Worm (Caenorhabditis elegans) whole organism, L2 larva: ENCODE measurements around the gene T09B9.3.
"Not testable (repeated sequence)": the region's sequence is repeated elsewhere in the genome, so short reads cannot be mapped to it uniquely, and the experiment has no call there.

Experiments
- C34F6.9 ChIP-seq: fragments of 150-350 bp; optimal IDR thresholded peaks from 2 replicates; lab custom pipeline; 2014; ENCODE audit warnings: missing biosample characterization, missing genetic modification characterization
- F13H6.1 ChIP-seq: sonication (generic microtip); optimal IDR thresholded peaks from 2 replicates; lab custom pipeline; 2016; ENCODE audit warnings: missing genetic modification characterization, missing compliant biosample characterization
- R02D3.7 ChIP-seq: fragments of 150-350 bp; optimal IDR thresholded peaks from 2 replicates; lab custom pipeline; 2014; ENCODE audit warnings: missing biosample characterization, missing genetic modification characterization
- Y55F3AM.14 ChIP-seq: fragments of 200-800 bp; sonication (Bioruptor generic); optimal IDR thresholded peaks from 2 replicates; lab custom pipeline; 2018; ENCODE audit warnings: mild to moderate bottlenecking, missing genetic modification characterization, missing compliant biosample characterization
- alr-1 ChIP-seq: fragments of 150-350 bp; optimal IDR thresholded peaks from 2 replicates; lab custom pipeline; 2014; ENCODE audit warnings: missing biosample characterization, missing genetic modification characterization
- ama-1 ChIP-seq: fragments of 150-350 bp; optimal IDR thresholded peaks from 2 replicates; lab custom pipeline; 2018; ENCODE audit warnings: inconsistent platforms
- blmp-1 ChIP-seq: sonication (generic microtip); optimal IDR thresholded peaks from 2 replicates; lab custom pipeline; 2017; ENCODE audit warnings: missing genetic modification characterization, mild to moderate bottlenecking, missing compliant biosample characterization, antibody characterized with exemption, moderate library complexity; ENCODE audit not compliant: insufficient read depth
- ceh-82 ChIP-seq: fragments of 150-350 bp; optimal IDR thresholded peaks from 2 replicates; lab custom pipeline; 2014; ENCODE audit warnings: missing biosample characterization, missing genetic modification characterization
- crh-2 ChIP-seq: sonication (generic microtip); optimal IDR thresholded peaks from 2 replicates; lab custom pipeline; 2017; ENCODE audit warnings: missing biosample characterization, missing genetic modification characterization
- dmd-4 ChIP-seq: sonication (generic microtip); optimal IDR thresholded peaks from 2 replicates; lab custom pipeline; 2017; ENCODE audit warnings: missing biosample characterization, missing genetic modification characterization
- egl-27 ChIP-seq: sonication (generic microtip); optimal IDR thresholded peaks from 3 replicates; lab custom pipeline; 2017; ENCODE audit warnings: missing biosample characterization, missing genetic modification reagents, missing genetic modification characterization
- elt-1 ChIP-seq: fragments of 150-350 bp; optimal IDR thresholded peaks from 2 replicates; lab custom pipeline; 2014; ENCODE audit warnings: missing biosample characterization, missing genetic modification characterization
- elt-3 ChIP-seq: sonication (generic microtip); optimal IDR thresholded peaks from 2 replicates; lab custom pipeline; 2017; ENCODE audit warnings: missing biosample characterization, missing genetic modification characterization
- fos-1 ChIP-seq: fragments of 150-350 bp; optimal IDR thresholded peaks from 2 replicates; lab custom pipeline; 2014; ENCODE audit warnings: missing biosample characterization, missing genetic modification characterization
- lin-11 ChIP-seq: fragments of 150-350 bp; sonication (generic microtip); optimal IDR thresholded peaks from 2 replicates; lab custom pipeline; 2014; ENCODE audit warnings: missing biosample characterization, missing genetic modification characterization, inconsistent platforms, mixed read lengths
- lin-39 ChIP-seq: fragments of 150-350 bp; optimal IDR thresholded peaks from 2 replicates; lab custom pipeline; 2014; ENCODE audit warnings: missing biosample characterization, missing genetic modification reagents, missing genetic modification characterization
- lsy-2 ChIP-seq, 2 experiments: fragments of 150-350 bp in 1 of 2; sonication (generic microtip) in 1 of 2; optimal IDR thresholded peaks; 2 replicates each; lab custom pipeline; 2014 to 2017; ENCODE audit warnings: missing biosample characterization in 2 of 2, missing genetic modification characterization in 2 of 2
- mab-5 ChIP-seq: fragments of 150-350 bp; optimal IDR thresholded peaks from 2 replicates; lab custom pipeline; 2014; ENCODE audit warnings: missing biosample characterization, missing genetic modification characterization
- mbf-1 ChIP-seq: sonication (generic microtip); optimal IDR thresholded peaks from 2 replicates; lab custom pipeline; 2017; ENCODE audit warnings: missing biosample characterization, missing genetic modification characterization
- mdl-1 ChIP-seq, 2 experiments: fragments of 150-350 bp in 1 of 2; sonication (generic microtip) in 1 of 2; optimal IDR thresholded peaks; 2 replicates each; lab custom pipeline; 2017; ENCODE audit warnings: missing biosample characterization in 2 of 2, missing genetic modification characterization in 2 of 2
- nhr-10 ChIP-seq: sonication (generic microtip); optimal IDR thresholded peaks from 2 replicates; lab custom pipeline; 2017; ENCODE audit warnings: missing biosample characterization, missing genetic modification characterization
- nhr-11 ChIP-seq: fragments of 150-350 bp; optimal IDR thresholded peaks from 2 replicates; lab custom pipeline; 2014; ENCODE audit warnings: missing biosample characterization, missing genetic modification characterization
- nhr-129 ChIP-seq: fragments of 150-350 bp; optimal IDR thresholded peaks from 2 replicates; lab custom pipeline; 2014; ENCODE audit warnings: missing biosample characterization, missing genetic modification characterization
- nhr-21 ChIP-seq: fragments of 150-350 bp; optimal IDR thresholded peaks from 2 replicates; lab custom pipeline; 2014; ENCODE audit warnings: missing biosample characterization, missing genetic modification characterization
- nhr-23 ChIP-seq: fragments of 150-350 bp; optimal IDR thresholded peaks from 2 replicates; lab custom pipeline; 2014; ENCODE audit warnings: missing biosample characterization, missing genetic modification reagents, missing genetic modification characterization
- nhr-237 ChIP-seq: fragments of 150-350 bp; optimal IDR thresholded peaks from 2 replicates; lab custom pipeline; 2014; ENCODE audit warnings: missing biosample characterization, missing genetic modification characterization
- nhr-6 ChIP-seq: fragments of 150-350 bp; optimal IDR thresholded peaks from 2 replicates; lab custom pipeline; 2014; ENCODE audit warnings: missing biosample characterization, missing genetic modification characterization
- nhr-77 ChIP-seq: fragments of 150-350 bp; optimal IDR thresholded peaks from 2 replicates; lab custom pipeline; 2014; ENCODE audit warnings: missing biosample characterization, missing genetic modification characterization
- sem-4 ChIP-seq: fragments of 150-350 bp; optimal IDR thresholded peaks from 2 replicates; lab custom pipeline; 2014; ENCODE audit warnings: missing biosample characterization, missing genetic modification reagents, missing genetic modification characterization
- sma-3 ChIP-seq: sonication (generic microtip); optimal IDR thresholded peaks from 2 replicates; lab custom pipeline; 2016; ENCODE audit warnings: missing genetic modification reagents, missing genetic modification characterization, missing compliant biosample characterization
- sma-9 ChIP-seq, 2 experiments: fragments of 150-350 bp in 1 of 2; sonication (generic microtip) in 1 of 2; optimal IDR thresholded peaks; 2 replicates each; lab custom pipeline; 2014 to 2016; ENCODE audit warnings: missing genetic modification characterization in 2 of 2, mild to moderate bottlenecking in 1 of 2, missing biosample characterization in 1 of 2, missing compliant biosample characterization in 1 of 2, missing genetic modification reagents in 1 of 2, moderate library complexity in 1 of 2
- snpc-4 ChIP-seq: fragments of 150-350 bp; optimal IDR thresholded peaks from 2 replicates; lab custom pipeline; 2014; ENCODE audit warnings: missing biosample characterization, missing genetic modification characterization
- unc-39 ChIP-seq: fragments of 150-350 bp; optimal IDR thresholded peaks from 2 replicates; lab custom pipeline; 2014; ENCODE audit warnings: missing biosample characterization, missing genetic modification characterization
- unc-55 ChIP-seq: fragments of 150-350 bp; sonication (generic microtip); optimal IDR thresholded peaks from 3 replicates; lab custom pipeline; 2014; ENCODE audit warnings: missing biosample characterization, missing genetic modification reagents, missing genetic modification characterization
- zag-1 ChIP-seq: fragments of 150-350 bp; optimal IDR thresholded peaks from 2 replicates; lab custom pipeline; 2014; ENCODE audit warnings: missing biosample characterization, missing genetic modification characterization
- ztf-1 ChIP-seq: fragments of 200-800 bp; sonication (Bioruptor generic); conservative IDR thresholded peaks from 2 replicates; pipeline ENCODE4 v1.3.6; 2022; ENCODE audit warnings: missing genetic modification characterization, missing compliant biosample characterization
- ztf-11 ChIP-seq: sonication (generic microtip); optimal IDR thresholded peaks from 2 replicates; lab custom pipeline; 2017; ENCODE audit warnings: missing biosample characterization, missing genetic modification characterization
- ztf-4 ChIP-seq: fragments of 150-350 bp; optimal IDR thresholded peaks from 2 replicates; lab custom pipeline; 2014; ENCODE audit warnings: missing biosample characterization, missing genetic modification characterization

Gene T09B9.3

ce11 chrX:9756971-9757370 lies 4.2 kb downstream of the T09B9.3 start, which contains the start of gene T09B9.1:
Gene T09B9.1, plus strand, starts transcription at chrX:9757271.
- no peak for TF ChIP-seq nhr-77
- no peak for TF ChIP-seq lin-39
- no peak for TF ChIP-seq R02D3.7 (tag; lab: Kevin White, UChicago)
- no peak for TF ChIP-seq ztf-4
- TF ChIP-seq fos-1 (tag; lab: Kevin White, UChicago): no peak
- no peak for TF ChIP-seq nhr-23
- TF ChIP-seq snpc-4: no peak
- TF ChIP-seq nhr-129 (tag; lab: Kevin White, UChicago): no peak
- TF ChIP-seq ceh-82 (tag; lab: Kevin White, UChicago): no peak
- no peak for TF ChIP-seq unc-55 (GFP tag; lab: Kevin White, UChicago)

- TF ChIP-seq alr-1: no peak
- no peak for TF ChIP-seq sma-9 (GFP tag; optimal IDR thresholded peaks at IDR 0.05; lab: Kevin White, UChicago)
- no peak for TF ChIP-seq sma-9 (tag; optimal IDR thresholded peaks at IDR 0.05; lab: Kevin White, UChicago)
- no peak for TF ChIP-seq ama-1 (lab: Kevin White, UChicago)
- TF ChIP-seq nhr-10: no peak
Observed at ce11 chrX:9754537-9754936, 6.6 kb downstream of the T09B9.3 start.

ce11 chrX:9743513-9743914 lies 17.7 kb downstream of the T09B9.3 start:
- TF ChIP-seq F13H6.1 (tag; lab: Kevin White, UChicago): peak; percentile 90
- peak; percentile 24 for TF ChIP-seq ceh-82 (tag; lab: Kevin White, UChicago)
- TF ChIP-seq sem-4 (tag; lab: Kevin White, UChicago): peak; percentile 82
- TF ChIP-seq sma-3 (GFP tag; lab: Kevin White, UChicago): peak; percentile 77
- TF ChIP-seq lsy-2 (tag; optimal IDR thresholded peaks at IDR 0.05; lab: Kevin White, UChicago): peak in 1 of 2 experiments; percentile 68
- TF ChIP-seq nhr-129 (tag; lab: Kevin White, UChicago): peak; percentile 92
- peak; percentile 88 for TF ChIP-seq Y55F3AM.14 (GFP tag; lab: Kevin White, UChicago)
- peak; percentile 87 for TF ChIP-seq fos-1 (tag; lab: Kevin White, UChicago)
- TF ChIP-seq nhr-237 (tag; lab: Kevin White, UChicago): peak; percentile 14
- TF ChIP-seq mab-5 (tag; lab: Kevin White, UChicago): peak; percentile 56
- TF ChIP-seq egl-27: peak; percentile 87
- TF ChIP-seq zag-1 (tag; lab: Kevin White, UChicago): peak; percentile 58
- TF ChIP-seq C34F6.9: peak; percentile 85
- peak; percentile 80 for TF ChIP-seq lin-11 (tag; lab: Kevin White, UChicago)
- TF ChIP-seq nhr-6: peak; percentile 11
- TF ChIP-seq crh-2 (tag; lab: Kevin White, UChicago): peak; percentile 83
- TF ChIP-seq ztf-4: peak; percentile 69
- TF ChIP-seq R02D3.7 (tag; lab: Kevin White, UChicago): peak; percentile 12
- TF ChIP-seq sma-9 (GFP tag; optimal IDR thresholded peaks at IDR 0.05; lab: Kevin White, UChicago): peak; percentile 88
- not testable (repeated sequence) for TF ChIP-seq sma-9 (tag; optimal IDR thresholded peaks at IDR 0.05; lab: Kevin White, UChicago)
- peak; percentile 92 for TF ChIP-seq unc-55 (GFP tag; lab: Kevin White, UChicago)
- TF ChIP-seq nhr-21 (tag; lab: Kevin White, UChicago): peak; percentile 83
- TF ChIP-seq nhr-10: peak; percentile 35
- peak in 1 of 2 experiments; percentile 58 for TF ChIP-seq mdl-1 (tag; optimal IDR thresholded peaks at IDR 0.05; lab: Kevin White, UChicago)
- TF ChIP-seq nhr-11 (tag; lab: Kevin White, UChicago): peak; percentile 54

- TF ChIP-seq nhr-21 (tag; lab: Kevin White, UChicago) (no peak), unc-39 (tag; lab: Kevin White, UChicago) (no peak), ceh-82 (tag; lab: Kevin White, UChicago) (no peak), ztf-1 (no peak), nhr-129 (tag; lab: Kevin White, UChicago) (no peak), mdl-1 (tag; optimal IDR thresholded peaks at IDR 0.05; lab: Kevin White, UChicago) (no peak), nhr-237 (tag; lab: Kevin White, UChicago) (no peak), C34F6.9 (no peak), blmp-1 (tag; lab: Kevin White, UChicago) (no peak), mbf-1 (no peak), dmd-4 (no peak), elt-3 (tag; lab: Kevin White, UChicago) (no peak), alr-1 (no peak), F13H6.1 (tag; lab: Kevin White, UChicago) (no peak), elt-1 (tag; lab: Kevin White, UChicago) (no peak), R02D3.7 (tag; lab: Kevin White, UChicago) (no peak), ztf-4 (no peak), zag-1 (tag; lab: Kevin White, UChicago) (no peak), unc-55 (GFP tag; lab: Kevin White, UChicago) (no peak), ztf-11 (tag; lab: Kevin White, UChicago) (no peak)
Observed at ce11 chrX:9742058-9742457, 19.1 kb downstream of the T09B9.3 start.
